Fruit fly (Drosophila melanogaster) whole organism, embryonic: ENCODE data around the gene CG10959.

Experiments used
- Atf6 ChIP-seq: fragments of 200-800 bp; sonication (Bioruptor generic); IDR thresholded peaks from 2 replicates; pipeline ENCODE4 v1.3.6; 2022; ENCODE audit warnings: missing biosample characterization, missing genetic modification characterization
- CG10209 ChIP-seq: fragments of 200-800 bp; sonication (Bioruptor generic); optimal IDR thresholded peaks from 3 replicates; lab custom pipeline; 2017; ENCODE audit warnings: missing biosample characterization, mild to moderate bottlenecking, missing genetic modification characterization, missing genetic modification reagents
- CG10462 ChIP-seq: fragments of 200-800 bp; sonication (Bioruptor generic); optimal IDR thresholded peaks from 2 replicates; lab custom pipeline; 2016; ENCODE audit warnings: missing biosample characterization, missing genetic modification characterization
- CG11456 ChIP-seq: fragments of 200-800 bp; sonication (Bioruptor generic); IDR thresholded peaks from 3 replicates; pipeline ENCODE4 v1.3.6; 2022; ENCODE audit warnings: missing biosample characterization, missing genetic modification characterization
- CG12155 ChIP-seq: fragments of 200-800 bp; sonication (Bioruptor generic); optimal IDR thresholded peaks from 3 replicates; lab custom pipeline; 2016; ENCODE audit warnings: missing biosample characterization, missing genetic modification characterization
- CG12236 ChIP-seq: fragments of 200-800 bp; sonication (Bioruptor generic); optimal IDR thresholded peaks from 2 replicates; lab custom pipeline; 2016; ENCODE audit warnings: missing biosample characterization, missing genetic modification characterization
- CG12744 ChIP-seq: fragments of 200-800 bp; sonication (Bioruptor generic); optimal IDR thresholded peaks from 2 replicates; lab custom pipeline; 2016; ENCODE audit warnings: missing biosample characterization, missing genetic modification characterization
- CG13287 ChIP-seq: fragments of 200-800 bp; sonication (Bioruptor generic); IDR thresholded peaks from 2 replicates; pipeline ENCODE4 v1.3.6; 2022; ENCODE audit warnings: missing biosample characterization, missing genetic modification characterization; ENCODE audit not compliant: partially characterized antibody
- CG13424 ChIP-seq: fragments of 200-800 bp; sonication (Bioruptor generic); optimal IDR thresholded peaks from 2 replicates; lab custom pipeline; 2019; ENCODE audit warnings: missing biosample characterization, mild to moderate bottlenecking, missing genetic modification characterization, moderate library complexity
- CG15479 ChIP-seq: fragments of 200-800 bp; sonication (Bioruptor generic); optimal IDR thresholded peaks from 3 replicates; lab custom pipeline; 2019; ENCODE audit warnings: missing biosample characterization, mild to moderate bottlenecking, missing genetic modification characterization, moderate library complexity
- CG17186 ChIP-seq: fragments of 200-800 bp; sonication (Bioruptor generic); optimal IDR thresholded peaks from 3 replicates; lab custom pipeline; 2017; ENCODE audit warnings: missing biosample characterization, missing genetic modification reagents, missing genetic modification characterization
- CG17568 ChIP-seq: fragments of 200-800 bp; sonication (Bioruptor generic); optimal IDR thresholded peaks from 2 replicates; lab custom pipeline; 2018; ENCODE audit warnings: missing biosample characterization, mild to moderate bottlenecking, missing genetic modification characterization, moderate library complexity
- CG18599 ChIP-seq: fragments of 200-800 bp; sonication (Bioruptor generic); optimal IDR thresholded peaks from 3 replicates; lab custom pipeline; 2017; ENCODE audit warnings: missing biosample characterization, missing genetic modification characterization, mild to moderate bottlenecking, moderate library complexity, missing genetic modification reagents
- CG3065 ChIP-seq: fragments of 200-800 bp; sonication (Bioruptor generic); optimal IDR thresholded peaks from 2 replicates; lab custom pipeline; 2016; ENCODE audit warnings: missing biosample characterization, missing genetic modification characterization
- CG3838 ChIP-seq: fragments of 200-800 bp; sonication (Bioruptor generic); optimal IDR thresholded peaks from 3 replicates; lab custom pipeline; 2016; ENCODE audit warnings: missing biosample characterization, missing genetic modification characterization
- CG3847 ChIP-seq: fragments of 200-800 bp; sonication (Bioruptor generic); IDR thresholded peaks from 2 replicates; pipeline ENCODE4 v1.3.6; 2022; ENCODE audit warnings: missing biosample characterization, missing genetic modification characterization
- CG4328 ChIP-seq: fragments of 200-800 bp; sonication (Bioruptor generic); optimal IDR thresholded peaks from 3 replicates; lab custom pipeline; 2017; ENCODE audit warnings: missing biosample characterization, missing genetic modification reagents, missing genetic modification characterization
- CG43689 ChIP-seq: fragments of 200-800 bp; sonication (Bioruptor generic); IDR thresholded peaks from 2 replicates; pipeline ENCODE4 v1.3.6; 2022; ENCODE audit warnings: missing biosample characterization, missing genetic modification characterization
- CG4820 ChIP-seq: fragments of 200-800 bp; sonication (Bioruptor generic); optimal IDR thresholded peaks from 3 replicates; lab custom pipeline; 2016; ENCODE audit warnings: missing biosample characterization, missing genetic modification characterization
- CG8944 ChIP-seq: fragments of 200-800 bp; sonication (Bioruptor generic); optimal IDR thresholded peaks from 3 replicates; lab custom pipeline; 2016; ENCODE audit warnings: missing biosample characterization, missing genetic modification characterization
- CTCF ChIP-seq: fragments of 200-800 bp; sonication (Bioruptor generic); optimal IDR thresholded peaks from 2 replicates; lab custom pipeline; 2017; ENCODE audit warnings: missing biosample characterization, mild to moderate bottlenecking, missing genetic modification characterization, moderate library complexity
- Deaf1 ChIP-seq: fragments of 200-800 bp; optimal IDR thresholded peaks from 3 replicates; lab custom pipeline; 2019; ENCODE audit warnings: missing biosample characterization, mild to moderate bottlenecking, missing genetic modification characterization, moderate library complexity
- Doc2 ChIP-seq: fragments of 200-800 bp; sonication (Bioruptor generic); IDR thresholded peaks from 2 replicates; pipeline ENCODE4 v1.3.6; 2022; ENCODE audit warnings: missing biosample characterization, missing genetic modification characterization
- Eip74EF ChIP-seq, 2 experiments: fragments of 200-800 bp in 1 of 2; fragments of >200 bp in 1 of 2; sonication (Bioruptor generic) in 1 of 2; optimal IDR thresholded peaks; 2 replicates each; lab custom pipeline; 2017 to 2019; ENCODE audit warnings: missing biosample characterization in 2 of 2, missing genetic modification characterization in 2 of 2, mild to moderate bottlenecking in 1 of 2, moderate library complexity in 1 of 2
- NK7.1 ChIP-seq: fragments of 200-800 bp; sonication (Bioruptor generic); optimal IDR thresholded peaks from 3 replicates; lab custom pipeline; 2016; ENCODE audit warnings: missing biosample characterization, missing genetic modification characterization
- Pdp1 ChIP-seq, 2 experiments: fragments of 200-800 bp; sonication (Bioruptor generic); optimal IDR thresholded peaks; 3 replicates each; lab custom pipeline; 2016; ENCODE audit warnings: missing biosample characterization in 2 of 2, missing genetic modification characterization in 2 of 2, mild to moderate bottlenecking in 1 of 2, moderate library complexity in 1 of 2
- Scr ChIP-seq: fragments of 200-800 bp; sonication (Bioruptor generic); IDR thresholded peaks from 2 replicates; pipeline ENCODE4 v1.3.6; 2022; ENCODE audit warnings: missing biosample characterization, missing genetic modification characterization; ENCODE audit not compliant: partially characterized antibody
- Side ChIP-seq: fragments of 200-800 bp; sonication (Bioruptor generic); optimal IDR thresholded peaks from 2 replicates; lab custom pipeline; 2016; ENCODE audit warnings: missing biosample characterization, missing genetic modification characterization
- Six4 ChIP-seq: fragments of 200-800 bp; sonication (Bioruptor generic); optimal IDR thresholded peaks from 2 replicates; lab custom pipeline; 2016; ENCODE audit warnings: missing biosample characterization, missing genetic modification characterization
- abd-A ChIP-seq: fragments of 200-800 bp; sonication (Bioruptor generic); optimal IDR thresholded peaks from 3 replicates; lab custom pipeline; 2019; ENCODE audit warnings: missing biosample characterization, mild to moderate bottlenecking, missing genetic modification characterization, moderate library complexity
- bab2 ChIP-seq: fragments of 200-800 bp; sonication (Bioruptor generic); optimal IDR thresholded peaks from 2 replicates; lab custom pipeline; 2016; ENCODE audit warnings: missing biosample characterization, missing genetic modification characterization
- bbx ChIP-seq: fragments of 200-800 bp; sonication (Bioruptor generic); IDR thresholded peaks from 2 replicates; pipeline ENCODE4 v1.3.6; 2022; ENCODE audit warnings: missing biosample characterization, missing genetic modification characterization; ENCODE audit not compliant: partially characterized antibody
- caup ChIP-seq: fragments of 200-800 bp; sonication (Bioruptor generic); optimal IDR thresholded peaks from 3 replicates; lab custom pipeline; 2017; ENCODE audit warnings: missing biosample characterization, mild to moderate bottlenecking, missing genetic modification characterization, moderate library complexity; ENCODE audit not compliant: severe bottlenecking
- fd3F ChIP-seq: fragments of 200-800 bp; sonication (Bioruptor generic); optimal IDR thresholded peaks from 2 replicates; lab custom pipeline; 2018; ENCODE audit warnings: missing biosample characterization, mild to moderate bottlenecking, missing genetic modification characterization, moderate library complexity
- gcm2 ChIP-seq: fragments of 200-800 bp; sonication (Bioruptor generic); optimal IDR thresholded peaks from 2 replicates; lab custom pipeline; 2016; ENCODE audit warnings: missing biosample characterization, missing genetic modification characterization
- gsb ChIP-seq: fragments of 200-800 bp; sonication (Bioruptor generic); IDR thresholded peaks from 2 replicates; pipeline ENCODE4 v1.3.6; 2022; ENCODE audit warnings: missing biosample characterization, missing genetic modification characterization
- hb ChIP-seq: fragments of 200-800 bp; sonication (Bioruptor generic); IDR thresholded peaks from 3 replicates; pipeline ENCODE4 v1.3.6; 2022; ENCODE audit warnings: missing biosample characterization, missing genetic modification characterization; ENCODE audit not compliant: partially characterized antibody
- jigr1 ChIP-seq: fragments of 200-800 bp; sonication (Bioruptor generic); IDR thresholded peaks from 3 replicates; pipeline ENCODE4 v1.3.6; 2022; ENCODE audit warnings: missing biosample characterization, missing genetic modification characterization
- jumu ChIP-seq: fragments of 200-800 bp; sonication (Bioruptor generic); optimal IDR thresholded peaks from 3 replicates; lab custom pipeline; 2016; ENCODE audit warnings: missing biosample characterization, missing genetic modification characterization
- kay ChIP-seq: fragments of 200-800 bp; sonication (Bioruptor generic); optimal IDR thresholded peaks from 2 replicates; lab custom pipeline; 2016; ENCODE audit warnings: missing biosample characterization, missing genetic modification characterization
- klu ChIP-seq: fragments of 200-800 bp; sonication (Bioruptor generic); IDR thresholded peaks from 2 replicates; pipeline ENCODE4 v1.3.6; 2022; ENCODE audit warnings: missing biosample characterization, missing genetic modification characterization
- pfk ChIP-seq: fragments of 200-800 bp; sonication (Bioruptor generic); optimal IDR thresholded peaks from 2 replicates; lab custom pipeline; 2018; ENCODE audit warnings: missing biosample characterization, mild to moderate bottlenecking, missing genetic modification characterization, moderate library complexity
- pho ChIP-seq: fragments of 200-800 bp; sonication (Bioruptor generic); optimal IDR thresholded peaks from 2 replicates; lab custom pipeline; 2016; ENCODE audit warnings: missing biosample characterization, missing genetic modification characterization
- rib ChIP-seq: fragments of 200-800 bp; sonication (Bioruptor generic); IDR thresholded peaks from 2 replicates; pipeline ENCODE4 v1.3.6; 2022; ENCODE audit warnings: missing biosample characterization, missing genetic modification characterization
- row ChIP-seq: fragments of 200-800 bp; sonication (Bioruptor generic); IDR thresholded peaks from 3 replicates; pipeline ENCODE4 v1.3.6; 2022; ENCODE audit warnings: missing biosample characterization, missing genetic modification characterization
- sens-2 ChIP-seq: fragments of 200-800 bp; sonication (Bioruptor generic); IDR thresholded peaks from 2 replicates; pipeline ENCODE4 v1.3.6; 2022; ENCODE audit warnings: missing biosample characterization, missing genetic modification characterization
- seq ChIP-seq: fragments of 200-800 bp; sonication (Bioruptor generic); IDR thresholded peaks from 2 replicates; pipeline ENCODE4 v1.3.6; 2022; ENCODE audit warnings: missing biosample characterization, missing genetic modification characterization
- so ChIP-seq: fragments of 200-800 bp; sonication (Bioruptor generic); IDR thresholded peaks from 3 replicates; pipeline ENCODE4 v1.3.6; 2022; ENCODE audit warnings: missing biosample characterization, missing genetic modification characterization
- toy ChIP-seq: fragments of 200-800 bp; sonication (Bioruptor generic); IDR thresholded peaks from 2 replicates; pipeline ENCODE4 v1.3.6; 2022; ENCODE audit warnings: missing biosample characterization, missing genetic modification characterization

The CG10959 gene

DNA sequence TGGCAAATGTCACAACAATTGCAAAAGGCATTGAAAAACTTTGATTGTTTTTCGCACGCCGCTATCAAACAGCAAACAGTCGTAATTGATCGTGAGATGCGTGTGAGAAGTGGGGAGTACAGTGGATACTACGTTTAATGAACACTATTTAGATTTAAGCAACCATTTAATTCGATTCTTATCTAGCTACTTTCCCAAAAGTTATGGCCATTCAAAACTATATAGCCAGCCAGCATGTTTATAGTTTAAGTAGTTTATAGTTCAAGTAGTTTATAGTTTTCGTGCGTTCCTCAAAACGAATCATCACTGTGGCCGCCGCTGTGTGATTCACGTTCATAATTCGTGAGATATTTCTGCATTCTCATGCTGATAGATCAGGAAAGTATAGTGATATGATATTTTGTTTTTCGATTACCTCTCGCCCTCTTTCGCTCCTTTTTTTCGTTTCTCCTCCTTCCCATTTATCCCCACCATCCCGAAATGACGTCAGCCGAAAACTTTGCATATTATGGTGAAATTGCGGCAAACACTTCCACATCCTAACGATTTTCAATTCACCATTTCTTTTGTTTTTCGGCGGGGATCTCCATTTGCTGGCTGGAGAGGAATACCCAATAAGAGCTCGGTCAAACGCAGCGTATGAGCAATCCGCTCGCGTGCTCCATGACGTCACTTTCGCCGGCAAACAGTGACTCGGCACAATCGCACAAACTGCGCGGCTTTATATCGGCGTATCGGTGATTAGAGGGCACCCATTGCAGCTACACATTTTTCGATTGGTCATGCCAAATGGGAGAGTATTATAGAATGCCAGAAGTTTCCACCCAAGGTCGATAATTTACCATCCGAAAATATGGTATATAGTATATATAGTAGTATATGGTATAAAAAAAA is 35.0 kb upstream of the CG10959 start (continued):
- TF ChIP-seq CG3065 (GFP tag; lab: Kevin White, UChicago) (no peak), pho (peak; percentile 62), CG11456 (GFP tag; lab: Robert Waterston, UW) (peak; percentile 72; the same call in 2 of the 3 replicates), klu (peak; percentile 57; the same call in 1 of the 2 replicates), CG10209 (GFP tag; lab: Kevin White, UChicago) (peak; percentile 44), sens-2 (GFP tag; lab: Robert Waterston, UW) (no peak), gcm2 (GFP tag; lab: Kevin White, UChicago) (no peak), CTCF (GFP tag; lab: Kevin White, UChicago) (no peak), rib (GFP tag; lab: Robert Waterston, UW) (0 out of 2 replicates have a peak, but pooled peaks have one; percentile 52), so (GFP tag; lab: Robert Waterston, UW) (no peak), CG8944 (GFP tag; lab: Kevin White, UChicago) (peak; percentile 36), bbx (no peak), kay (no peak), bab2 (GFP tag; lab: Kevin White, UChicago) (peak; percentile 52), Side (GFP tag; lab: Kevin White, UChicago) (peak; percentile 29), CG12236 (GFP tag; lab: Kevin White, UChicago) (no peak), CG4820 (peak; percentile 12), CG15479 (no peak), Six4 (GFP tag; lab: Kevin White, UChicago) (no peak), caup (GFP tag; lab: Kevin White, UChicago) (peak; percentile 67), CG4328 (GFP tag; lab: Kevin White, UChicago) (no peak), NK7.1 (GFP tag; lab: Kevin White, UChicago) (peak; percentile 18), CG17568 (peak; percentile 2), Doc2 (GFP tag; lab: Robert Waterston, UW) (no peak), toy (peak; percentile 45; the same call in 1 of the 2 replicates), pfk (no peak), CG3838 (GFP tag; lab: Kevin White, UChicago) (no peak), Eip74EF (GFP tag; optimal IDR thresholded peaks at IDR 0.05; lab: Kevin White, UChicago) (no peak), CG12744 (GFP tag; lab: Kevin White, UChicago) (peak; percentile 33), Scr (GFP tag; lab: Robert Waterston, UW) (no peak), CG3847 (GFP tag; lab: Robert Waterston, UW) (peak; percentile 43; the same call in 1 of the 2 replicates), CG18599 (GFP tag; lab: Kevin White, UChicago) (peak; percentile 82), hb (no peak), CG13287 (GFP tag; lab: Robert Waterston, UW) (no peak), CG17186 (no peak), fd3F (GFP tag; lab: Kevin White, UChicago) (peak; percentile 54), Deaf1 (tag; lab: Kevin White, UChicago) (peak; percentile 14), CG12155 (GFP tag; lab: Kevin White, UChicago) (peak; percentile 63), jigr1 (GFP tag; lab: Robert Waterston, UW) (no peak), CG43689 (no peak), jumu (no peak), row (GFP tag; lab: Robert Waterston, UW) (peak; percentile 85), CG13424 (tag; lab: Kevin White, UChicago) (peak; percentile 66), seq (no peak), gsb (GFP tag; lab: Robert Waterston, UW) (peak; percentile 58; the same call in 1 of the 2 replicates), Pdp1 (GFP tag; optimal IDR thresholded peaks at IDR 0.05; lab: Kevin White, UChicago) (peak; percentile 22 to 30), abd-A (tag; lab: Kevin White, UChicago) (no peak), CG10462 (GFP tag; lab: Kevin White, UChicago) (no peak), Atf6 (GFP tag; lab: Robert Waterston, UW) (peak; percentile 75)
